Worm (Caenorhabditis elegans) whole organism, L1 larva: Measurements from ENCODE around the gene ogt-1.

Experiments used
- C04F5.9 ChIP-seq: sonication (generic microtip); optimal IDR thresholded peaks from 2 replicates; lab custom pipeline; 2016; ENCODE audit warnings: missing genetic modification characterization, missing compliant biosample characterization
- F16B12.6 ChIP-seq: fragments of 150-350 bp; optimal IDR thresholded peaks from 2 replicates; lab custom pipeline; 2014; ENCODE audit warnings: missing biosample characterization, missing genetic modification characterization
- alr-1 ChIP-seq: fragments of 200-800 bp; sonication (Bioruptor generic); optimal IDR thresholded peaks from 2 replicates; lab custom pipeline; 2018; ENCODE audit warnings: borderline replicate concordance, mild to moderate bottlenecking, missing genetic modification characterization, missing compliant biosample characterization
- ama-1 ChIP-seq: fragments of 150-350 bp; optimal IDR thresholded peaks from 2 replicates; lab custom pipeline; 2014
- ceh-8 ChIP-seq: fragments of 200-800 bp; sonication (Bioruptor generic); optimal IDR thresholded peaks from 2 replicates; lab custom pipeline; 2018; ENCODE audit warnings: mild to moderate bottlenecking, missing genetic modification characterization, moderate library complexity, missing compliant biosample characterization
- ceh-82 ChIP-seq, 3 experiments: fragments of 150-350 bp in 1 of 3; sonication (generic microtip) in 2 of 3; optimal IDR thresholded peaks; 2 replicates each; lab custom pipeline; 2014 to 2017; ENCODE audit warnings: missing biosample characterization in 3 of 3, missing genetic modification characterization in 3 of 3
- ceh-88 ChIP-seq: fragments of 200-800 bp; sonication (Bioruptor generic); IDR thresholded peaks from 2 replicates; pipeline ENCODE4 v1.3.6; 2022; ENCODE audit warnings: missing genetic modification characterization, missing compliant biosample characterization
- dpl-1 ChIP-seq, 3 experiments: fragments of 150-350 bp in 2 of 3; sonication (generic microtip) in 1 of 3; optimal IDR thresholded peaks; 2 replicates each; lab custom pipeline; 2014 to 2017; ENCODE audit warnings: missing biosample characterization in 3 of 3, missing genetic modification characterization in 3 of 3, missing genetic modification reagents in 3 of 3
- efl-1 ChIP-seq, 4 experiments: fragments of 150-350 bp; optimal IDR thresholded peaks in 3 of 4; peaks in 1 of 4; 1 replicate in 1 of 4; 2 replicates in 3 of 4; lab custom pipeline; 2014; ENCODE audit warnings: missing biosample characterization in 2 of 4, missing genetic modification characterization in 2 of 4, missing genetic modification reagents in 2 of 4
- egl-27 ChIP-seq, 2 experiments: fragments of 150-350 bp in 1 of 2; sonication (generic microtip); optimal IDR thresholded peaks; 3 replicates each; lab custom pipeline; 2017 to 2018; ENCODE audit warnings: missing biosample characterization in 2 of 2, missing genetic modification characterization in 2 of 2, missing genetic modification reagents in 2 of 2
- elt-2 ChIP-seq: sonication (generic microtip); optimal IDR thresholded peaks from 2 replicates; lab custom pipeline; 2016; ENCODE audit warnings: missing genetic modification characterization, mild to moderate bottlenecking, inconsistent platforms, missing compliant biosample characterization, missing genetic modification reagents
- fkh-4 ChIP-seq: sonication (generic microtip); optimal IDR thresholded peaks from 2 replicates; lab custom pipeline; 2016; ENCODE audit warnings: missing compliant biosample characterization, missing genetic modification characterization, borderline replicate concordance
- fkh-8 ChIP-seq: sonication (generic microtip); optimal IDR thresholded peaks from 2 replicates; lab custom pipeline; 2016; ENCODE audit warnings: mild to moderate bottlenecking, missing genetic modification characterization, missing compliant biosample characterization
- grh-1 ChIP-seq: fragments of 200-800 bp; sonication (Bioruptor generic); IDR thresholded peaks from 2 replicates; pipeline ENCODE4 v1.3.6; 2022; ENCODE audit warnings: missing genetic modification reagents, missing genetic modification characterization, missing compliant biosample characterization
- hlh-17 ChIP-seq: fragments of 200-800 bp; sonication (Bioruptor generic); optimal IDR thresholded peaks from 2 replicates; lab custom pipeline; 2018; ENCODE audit warnings: missing genetic modification characterization, mild to moderate bottlenecking, missing compliant biosample characterization, moderate library complexity, borderline replicate concordance
- hlh-4 ChIP-seq: sonication (generic microtip); optimal IDR thresholded peaks from 2 replicates; lab custom pipeline; 2016; ENCODE audit warnings: mild to moderate bottlenecking, missing genetic modification characterization, missing compliant biosample characterization
- hpl-2 ChIP-seq: fragments of 150-350 bp; optimal IDR thresholded peaks from 2 replicates; lab custom pipeline; 2014; ENCODE audit warnings: missing biosample characterization, missing genetic modification reagents, missing genetic modification characterization
- jun-1 ChIP-seq: fragments of 150-350 bp; optimal IDR thresholded peaks from 2 replicates; lab custom pipeline; 2014; ENCODE audit warnings: missing biosample characterization, missing genetic modification reagents, missing genetic modification characterization
- lin-14 ChIP-seq: fragments of 200-800 bp; sonication (Bioruptor generic); optimal IDR thresholded peaks from 2 replicates; lab custom pipeline; 2018; ENCODE audit warnings: mild to moderate bottlenecking, missing genetic modification characterization, moderate library complexity, missing compliant biosample characterization
- lin-35 ChIP-seq, 2 experiments: fragments of 150-350 bp; optimal IDR thresholded peaks; 2 replicates each; lab custom pipeline; 2014; ENCODE audit warnings: missing biosample characterization in 2 of 2, missing genetic modification characterization in 2 of 2, missing genetic modification reagents in 2 of 2
- lin-39 ChIP-seq: fragments of 150-350 bp; optimal IDR thresholded peaks from 2 replicates; lab custom pipeline; 2014; ENCODE audit warnings: missing biosample characterization, missing genetic modification reagents, missing genetic modification characterization
- lsy-2 ChIP-seq, 2 experiments: fragments of 150-350 bp; optimal IDR thresholded peaks; 2 replicates each; lab custom pipeline; 2014; ENCODE audit warnings: missing biosample characterization in 2 of 2, missing genetic modification characterization in 2 of 2
- mdl-1 ChIP-seq, 2 experiments: fragments of 150-350 bp; optimal IDR thresholded peaks; 2 replicates each; lab custom pipeline; 2014 to 2017; ENCODE audit warnings: missing biosample characterization in 2 of 2, missing genetic modification characterization in 2 of 2, inconsistent platforms in 1 of 2
- mef-2 ChIP-seq: fragments of 150-350 bp; optimal IDR thresholded peaks from 2 replicates; lab custom pipeline; 2014; ENCODE audit warnings: missing biosample characterization, missing genetic modification characterization
- mep-1 ChIP-seq: fragments of 150-350 bp; optimal IDR thresholded peaks from 2 replicates; lab custom pipeline; 2014; ENCODE audit warnings: missing biosample characterization, missing genetic modification characterization
- nhr-12 ChIP-seq: sonication (generic microtip); optimal IDR thresholded peaks from 2 replicates; lab custom pipeline; 2017; ENCODE audit warnings: missing biosample characterization, missing genetic modification characterization
- nhr-19 ChIP-seq: fragments of 200-800 bp; sonication (Bioruptor generic); conservative IDR thresholded peaks from 2 replicates; pipeline ENCODE4 v1.3.6; 2022; ENCODE audit warnings: missing genetic modification characterization, missing compliant biosample characterization
- nhr-20 ChIP-seq: sonication (generic microtip); optimal IDR thresholded peaks from 2 replicates; lab custom pipeline; 2016; ENCODE audit warnings: mild to moderate bottlenecking, missing genetic modification characterization, missing compliant biosample characterization
- nhr-47 ChIP-seq: sonication (generic microtip); optimal IDR thresholded peaks from 2 replicates; lab custom pipeline; 2016; ENCODE audit warnings: mild to moderate bottlenecking, missing genetic modification characterization, moderate library complexity, missing compliant biosample characterization
- nhr-71 ChIP-seq: sonication (generic microtip); optimal IDR thresholded peaks from 2 replicates; lab custom pipeline; 2016; ENCODE audit warnings: mild to moderate bottlenecking, missing genetic modification characterization, moderate library complexity, missing compliant biosample characterization
- nhr-77 ChIP-seq: fragments of 150-350 bp; optimal IDR thresholded peaks from 2 replicates; lab custom pipeline; 2014; ENCODE audit warnings: missing biosample characterization, missing genetic modification characterization
- nhr-85 ChIP-seq: sonication (generic microtip); peaks from one replicate; lab custom pipeline; 2016; ENCODE audit warnings: missing genetic modification characterization, inconsistent platforms, missing compliant biosample characterization
- nhr-90 ChIP-seq: sonication (generic microtip); optimal IDR thresholded peaks from 2 replicates; lab custom pipeline; 2016; ENCODE audit warnings: mild to moderate bottlenecking, missing genetic modification characterization, missing compliant biosample characterization; ENCODE audit not compliant: poor library complexity
- rnt-1 ChIP-seq: sonication (generic microtip); optimal IDR thresholded peaks from 2 replicates; lab custom pipeline; 2016; ENCODE audit warnings: mild to moderate bottlenecking, missing genetic modification characterization, moderate library complexity, missing compliant biosample characterization
- snpc-4 ChIP-seq: fragments of 150-350 bp; optimal IDR thresholded peaks from 2 replicates; lab custom pipeline; 2014; ENCODE audit warnings: missing biosample characterization, missing genetic modification characterization
- snu-23 ChIP-seq: sonication (generic microtip); optimal IDR thresholded peaks from 2 replicates; lab custom pipeline; 2016; ENCODE audit warnings: missing genetic modification characterization, missing compliant biosample characterization
- sptf-1 ChIP-seq: fragments of 150-350 bp; optimal IDR thresholded peaks from 2 replicates; lab custom pipeline; 2014; ENCODE audit warnings: missing biosample characterization, missing genetic modification characterization
- swsn-7 ChIP-seq: sonication (generic microtip); optimal IDR thresholded peaks from 2 replicates; lab custom pipeline; 2016; ENCODE audit warnings: missing genetic modification characterization, missing compliant biosample characterization
- tbx-2 ChIP-seq: sonication (generic microtip); optimal IDR thresholded peaks from 2 replicates; lab custom pipeline; 2016; ENCODE audit warnings: missing genetic modification characterization, missing compliant biosample characterization
- unc-130 ChIP-seq: fragments of 150-350 bp; optimal IDR thresholded peaks from 2 replicates; lab custom pipeline; 2017; ENCODE audit warnings: missing biosample characterization, missing genetic modification characterization, inconsistent platforms
- unc-30 ChIP-seq: sonication (generic microtip); optimal IDR thresholded peaks from 2 replicates; lab custom pipeline; 2017; ENCODE audit warnings: missing biosample characterization, missing genetic modification characterization
- unc-62 ChIP-seq: fragments of 150-350 bp; optimal IDR thresholded peaks from 2 replicates; lab custom pipeline; 2014; ENCODE audit warnings: missing biosample characterization, missing genetic modification reagents, missing genetic modification characterization
- xbp-1 ChIP-seq: sonication (generic microtip); optimal IDR thresholded peaks from 2 replicates; lab custom pipeline; 2016; ENCODE audit warnings: missing genetic modification characterization, missing compliant biosample characterization
- zip-4 ChIP-seq: fragments of 200-800 bp; sonication (Bioruptor generic); optimal IDR thresholded peaks from 2 replicates; lab custom pipeline; 2018; ENCODE audit warnings: mild to moderate bottlenecking, missing genetic modification characterization, moderate library complexity, missing compliant biosample characterization

Gene ogt-1

DNA sequence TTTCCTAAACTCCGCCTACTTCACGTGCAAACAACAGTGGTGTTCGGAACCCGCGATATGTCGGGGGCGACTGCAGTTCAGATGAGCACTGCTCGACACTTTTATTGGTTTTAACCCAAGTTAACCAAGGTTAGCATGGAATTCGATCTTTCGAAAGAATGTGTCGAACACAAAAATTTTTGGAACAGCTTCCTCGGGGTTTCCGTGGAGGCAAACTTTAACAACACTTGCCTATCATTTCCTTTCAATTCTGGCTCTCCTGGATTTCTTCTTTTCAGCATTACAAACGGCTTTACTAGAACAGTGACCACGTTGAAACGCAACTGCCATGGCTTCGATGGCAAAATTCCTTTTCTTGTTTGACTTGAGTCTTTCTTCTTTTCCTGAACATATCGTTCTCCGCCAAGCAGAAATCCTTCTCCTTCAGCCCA lies 12.3 kb downstream of the ogt-1 start:
- TF ChIP-seq snpc-4 (peak; percentile 97), ceh-8 (no peak), efl-1 (optimal IDR thresholded peaks at IDR 0.05; lab: Kevin White, UChicago) (peak; percentile 19 to 41), efl-1 (GFP tag; optimal IDR thresholded peaks at IDR 0.05 in 1 of 2; lab: Kevin White, UChicago) (peak in 1 of 2 experiments; percentile 96), F16B12.6 (tag; lab: Kevin White, UChicago) (no peak), lsy-2 (tag; optimal IDR thresholded peaks at IDR 0.05; lab: Kevin White, UChicago) (peak; percentile 3 to 15), nhr-77 (tag; lab: Kevin White, UChicago) (peak; percentile 62), unc-130 (tag; lab: Kevin White, UChicago) (no peak), mef-2 (tag; lab: Kevin White, UChicago) (no peak), nhr-85 (peak; percentile 14), swsn-7 (tag; lab: Kevin White, UChicago) (peak; percentile 45), sptf-1 (no peak), dpl-1 (GFP tag; optimal IDR thresholded peaks at IDR 0.05; lab: Kevin White, UChicago) (peak in 1 of 3 experiments; percentile 23), ama-1 (peak; percentile 92), nhr-71 (peak; percentile 74), lin-39 (tag; lab: Kevin White, UChicago) (peak; percentile 50), nhr-20 (tag; lab: Kevin White, UChicago) (peak; percentile 42), hlh-17 (GFP tag; lab: Kevin White, UChicago) (no peak), snu-23 (peak; percentile 32), alr-1 (tag; lab: Kevin White, UChicago) (no peak), unc-30 (tag; lab: Kevin White, UChicago) (no peak), hpl-2 (GFP tag; lab: Kevin White, UChicago) (peak; percentile 47), grh-1 (0 out of 2 replicates have a peak, but pooled peaks have one; percentile 31), lin-14 (GFP tag; lab: Kevin White, UChicago) (peak; percentile 59), elt-2 (tag; lab: Kevin White, UChicago) (peak; percentile 92), mdl-1 (tag; optimal IDR thresholded peaks at IDR 0.05; lab: Kevin White, UChicago) (no peak), egl-27 (tag; optimal IDR thresholded peaks at IDR 0.05; lab: Kevin White, UChicago) (no peak), lin-35 (GFP tag; optimal IDR thresholded peaks at IDR 0.05; lab: Kevin White, UChicago) (peak in 1 of 2 experiments; percentile 73), tbx-2 (tag; lab: Kevin White, UChicago) (no peak), hlh-4 (tag; lab: Kevin White, UChicago) (no peak), rnt-1 (tag; lab: Kevin White, UChicago) (peak; percentile 55), jun-1 (tag; lab: Kevin White, UChicago) (peak; percentile 28), mep-1 (tag; lab: Kevin White, UChicago) (no peak), nhr-12 (no peak), zip-4 (GFP tag; lab: Kevin White, UChicago) (no peak), nhr-90 (peak; percentile 76), nhr-19 (GFP tag; lab: Robert Waterston, UW) (peak; percentile 75), nhr-47 (tag; lab: Kevin White, UChicago) (peak; percentile 42)

DNA sequence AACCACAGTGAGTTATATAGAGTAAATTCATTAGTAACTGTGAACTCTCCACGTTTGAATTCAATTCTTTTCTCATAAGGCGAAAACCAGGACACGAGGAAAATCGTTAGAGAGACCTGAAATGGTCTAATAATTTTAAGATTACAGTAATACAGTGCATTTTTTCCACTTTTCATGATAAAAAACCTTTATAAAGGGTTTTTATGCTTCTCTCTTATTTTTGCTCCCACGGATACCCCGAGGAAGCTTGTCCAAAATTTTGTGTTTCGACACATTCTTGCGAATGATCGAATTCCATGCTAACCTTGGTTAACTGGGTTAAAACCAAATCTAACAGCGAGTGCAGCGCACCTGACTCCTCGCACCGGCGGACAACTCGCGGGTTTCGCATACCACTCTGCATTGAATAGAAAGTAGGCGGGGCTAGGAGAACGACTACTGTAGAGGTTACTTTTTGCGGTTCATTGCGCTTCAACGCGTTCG lies 13.3 kb downstream of the ogt-1 start:
- TF ChIP-seq hlh-4 (tag; lab: Kevin White, UChicago) (no peak), C04F5.9 (tag; lab: Kevin White, UChicago) (no peak), lsy-2 (tag; optimal IDR thresholded peaks at IDR 0.05; lab: Kevin White, UChicago) (peak in 1 of 2 experiments; percentile 41), snpc-4 (peak; percentile 97), nhr-77 (tag; lab: Kevin White, UChicago) (no peak), efl-1 (optimal IDR thresholded peaks at IDR 0.05; lab: Kevin White, UChicago) (peak; percentile 28 to 43), efl-1 (GFP tag; optimal IDR thresholded peaks at IDR 0.05 in 1 of 2; lab: Kevin White, UChicago) (peak in 1 of 2 experiments; percentile 62), swsn-7 (tag; lab: Kevin White, UChicago) (peak; percentile 39), snu-23 (peak; percentile 66), nhr-85 (peak; percentile 94), nhr-47 (tag; lab: Kevin White, UChicago) (peak; percentile 70), fkh-4 (tag; lab: Kevin White, UChicago) (no peak), ceh-88 (GFP tag; lab: Robert Waterston, UW) (peak; percentile 41; the same call in 1 of the 2 replicates), nhr-20 (tag; lab: Kevin White, UChicago) (peak; percentile 57), unc-62 (GFP tag; lab: Kevin White, UChicago) (no peak), lin-14 (GFP tag; lab: Kevin White, UChicago) (peak; percentile 44), grh-1 (peak; percentile 67), nhr-19 (GFP tag; lab: Robert Waterston, UW) (peak; percentile 79), fkh-8 (tag; lab: Kevin White, UChicago) (no peak), nhr-71 (peak; percentile 75), ama-1 (peak; percentile 43), elt-2 (tag; lab: Kevin White, UChicago) (peak; percentile 46), rnt-1 (tag; lab: Kevin White, UChicago) (peak; percentile 66), xbp-1 (peak; percentile 23), nhr-90 (peak; percentile 83), ceh-82 (tag; optimal IDR thresholded peaks at IDR 0.05; lab: Kevin White, UChicago) (peak in 2 of 3 experiments; percentile 0 to 18), lin-35 (GFP tag; optimal IDR thresholded peaks at IDR 0.05; lab: Kevin White, UChicago) (peak; percentile 1 to 42)
